Worm (Caenorhabditis elegans): ENCODE measurements around the gene tsp-9.

Gene tsp-9

ce11 chrX:1294607-1295303, 48.9 kb downstream of the tsp-9 start, which contains the start of gene dop-4:
TSS of gene dop-4 (plus strand) at chrX:1295253.
- no peak for TF ChIP-seq unc-86 (tag; optimal IDR thresholded peaks at IDR 0.05)
- TF ChIP-seq ceh-48 (tag; optimal IDR thresholded peaks at IDR 0.05), result no peak
- TF ChIP-seq sdc-2 (tag; optimal IDR thresholded peaks at IDR 0.05), result no peak
- peak; percentile 53 for TF ChIP-seq unc-42 (tag; optimal IDR thresholded peaks at IDR 0.05)

DNA sequence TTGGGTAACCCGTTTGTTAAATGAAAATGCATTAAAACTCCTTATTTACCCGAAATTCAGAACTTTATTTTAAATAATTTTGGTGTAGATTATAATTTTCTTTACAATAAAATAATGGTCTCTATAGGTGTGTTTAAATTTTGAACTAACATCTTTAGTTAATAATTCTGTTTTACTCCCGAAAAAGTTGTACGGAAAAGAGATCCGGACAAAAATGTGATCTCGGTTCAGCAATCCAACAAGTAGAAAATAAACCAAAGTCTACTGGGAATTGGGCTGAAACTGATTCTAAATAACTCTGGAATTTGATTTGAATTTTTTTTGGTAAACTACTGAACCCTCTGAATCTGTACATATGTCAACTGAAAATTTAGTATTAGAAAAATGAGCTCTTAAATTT, 49.9 kb downstream of the tsp-9 start:
- no peak for TF ChIP-seq ama-1 (optimal IDR thresholded peaks at IDR 0.05)
- no peak for TF ChIP-seq nhr-232 (tag; optimal IDR thresholded peaks at IDR 0.05)
- TF ChIP-seq ceh-9 (tag; optimal IDR thresholded peaks at IDR 0.05), result no peak
- no peak for TF ChIP-seq nfya-1 (tag; optimal IDR thresholded peaks at IDR 0.05)
- no peak for TF ChIP-seq ceh-6 (GFP tag; optimal IDR thresholded peaks at IDR 0.05)
- TF ChIP-seq T23F11.4 (GFP tag; optimal IDR thresholded peaks at IDR 0.05), result no peak
- TF ChIP-seq pha-4 (tag; optimal IDR thresholded peaks at IDR 0.05), result no peak
- TF ChIP-seq hlh-15 (tag; optimal IDR thresholded peaks at IDR 0.05), result no peak
- no peak for TF ChIP-seq ztf-16 (tag; optimal IDR thresholded peaks at IDR 0.05)
- TF ChIP-seq ceh-48 (tag; optimal IDR thresholded peaks at IDR 0.05), result no peak
- no peak for TF ChIP-seq elt-4 (tag; optimal IDR thresholded peaks at IDR 0.05)
- TF ChIP-seq fkh-10 (GFP tag; optimal IDR thresholded peaks at IDR 0.05), result no peak
